Worm (Caenorhabditis elegans): ENCODE measurements around the gene dhrs-4.

dhrs-4 gene

ce11 chrV:12919705-12920104, 2.7 kb upstream of the dhrs-4 start, which contains the start of gene lipl-1:
TSS of gene lipl-1 (plus strand) at chrV:12919986.
- TF ChIP-seq lin-1 (GFP tag; IDR thresholded peaks at IDR 0.05) = no peak
- no peak for TF ChIP-seq mdl-1 (tag; optimal IDR thresholded peaks at IDR 0.05)
- TF ChIP-seq daf-16 (GFP tag; optimal IDR thresholded peaks at IDR 0.05) = no peak
- TF ChIP-seq daf-16 (tag; optimal IDR thresholded peaks at IDR 0.05) = peak; percentile 14
- peak; percentile 67 for TF ChIP-seq dmd-6 (GFP tag; IDR thresholded peaks at IDR 0.05)
- TF ChIP-seq unc-130 (GFP tag; optimal IDR thresholded peaks at IDR 0.05) = no peak
- TF ChIP-seq ceh-62 (tag; optimal IDR thresholded peaks at IDR 0.05) = no peak
- peak; percentile 54 for TF ChIP-seq mxl-3 (GFP tag; optimal IDR thresholded peaks at IDR 0.05)
- peak; percentile 58 for TF ChIP-seq nhr-28 (tag; optimal IDR thresholded peaks at IDR 0.05)

ce11 chrV:12921680-12922079, 728 bp upstream of the dhrs-4 start:
- TF ChIP-seq hif-1 (tag; optimal IDR thresholded peaks at IDR 0.05) (no peak), Y75B8A.6 (GFP tag; IDR thresholded peaks at IDR 0.05) (no peak), ztf-11 (tag; optimal IDR thresholded peaks at IDR 0.05) (no peak), pqm-1 (tag; optimal IDR thresholded peaks at IDR 0.05) (peak; percentile 76), attf-4 (tag; optimal IDR thresholded peaks at IDR 0.05) (no peak), F10B5.3 (tag; optimal IDR thresholded peaks at IDR 0.05) (no peak), Y5F2A.4 (GFP tag; optimal IDR thresholded peaks at IDR 0.05) (no peak), ceh-82 (tag; optimal IDR thresholded peaks at IDR 0.05) (no peak), lin-13 (GFP tag; optimal IDR thresholded peaks at IDR 0.05) (no peak), rbr-2 (tag; optimal IDR thresholded peaks at IDR 0.05) (no peak), ceh-28 (tag; optimal IDR thresholded peaks at IDR 0.05) (no peak), nhr-11 (tag; optimal IDR thresholded peaks at IDR 0.05) (no peak), dpl-1 (GFP tag; optimal IDR thresholded peaks at IDR 0.05) (no peak), ceh-32 (tag; optimal IDR thresholded peaks at IDR 0.05; ENCODE audit: poor library complexity) (no peak), nhr-48 (tag; optimal IDR thresholded peaks at IDR 0.05) (no peak), dmd-9 (GFP tag; IDR thresholded peaks at IDR 0.05) (no peak), hlh-30 (tag; optimal IDR thresholded peaks at IDR 0.05; ENCODE audit: insufficient read depth) (peak; percentile 54), unc-62 (GFP tag; optimal IDR thresholded peaks at IDR 0.05 in 1 of 2) (peak in 1 of 2 experiments; percentile 63), unc-62 (tag; optimal IDR thresholded peaks at IDR 0.05) (no peak), spr-1 (tag; optimal IDR thresholded peaks at IDR 0.05) (no peak), tag-97 (GFP tag; IDR thresholded peaks at IDR 0.05) (no peak), lin-39 (tag; optimal IDR thresholded peaks at IDR 0.05) (no peak), ama-1 (optimal IDR thresholded peaks at IDR 0.05) (no peak), F44E2.7 (GFP tag; IDR thresholded peaks at IDR 0.05) (no peak), lin-29 (GFP tag; IDR thresholded peaks at IDR 0.05) (no peak), nhr-6 (tag; optimal IDR thresholded peaks at IDR 0.05) (peak; percentile 48), daf-19 (GFP tag; conservative IDR thresholded peaks at IDR 0.05) (no peak), ZK546.5 (tag; optimal IDR thresholded peaks at IDR 0.05) (no peak), Y105C5A.15 (GFP tag; IDR thresholded peaks at IDR 0.05) (no peak), nhr-77 (tag; optimal IDR thresholded peaks at IDR 0.05) (peak; percentile 25), php-3 (GFP tag; IDR thresholded peaks at IDR 0.05) (peak; percentile 52; the same call in 1 of the 2 replicates), spr-3 (GFP tag; optimal IDR thresholded peaks at IDR 0.05) (no peak), jun-1 (tag; optimal IDR thresholded peaks at IDR 0.05) (no peak), zfp-3 (GFP tag; conservative IDR thresholded peaks at IDR 0.05) (no peak), ctbp-1 (GFP tag; IDR thresholded peaks at IDR 0.05) (no peak), mdl-1 (tag; optimal IDR thresholded peaks at IDR 0.05) (no peak), lim-7 (GFP tag; IDR thresholded peaks at IDR 0.05) (no peak), F26F4.8 (GFP tag; conservative IDR thresholded peaks at IDR 0.05) (no peak), mxl-2 (GFP tag; conservative IDR thresholded peaks at IDR 0.05) (no peak), tra-1 (GFP tag; IDR thresholded peaks at IDR 0.05) (no peak), snpc-1.2 (GFP tag; IDR thresholded peaks at IDR 0.05) (no peak), lin-1 (GFP tag; IDR thresholded peaks at IDR 0.05) (no peak), nhr-41 (GFP tag; IDR thresholded peaks at IDR 0.05) (no peak), ceh-20 (GFP tag; IDR thresholded peaks at IDR 0.05) (no peak)

All from whole organism, L4 larva.